Fruit fly (Drosophila melanogaster) whole organism, larva: ENCODE results near the gene CG7352.

ENCODE experiments used
- noc ChIP-seq: fragments of 200-800 bp; sonication (Bioruptor generic); optimal IDR thresholded peaks from 3 replicates; lab custom pipeline; 2019; ENCODE audit warnings: missing biosample characterization, mild to moderate bottlenecking, missing genetic modification characterization, moderate library complexity

CG7352 gene

dm6 chr3R:8324016-8324415 is 23.4 kb upstream of the CG7352 start, which contains the start of gene CG7443:
Gene CG7443 (plus strand): TSS chr3R:8324316.
- no peak for TF ChIP-seq noc (tag; lab: Kevin White, UChicago)

- no peak for TF ChIP-seq noc (tag; lab: Kevin White, UChicago)
Observed at dm6 chr3R:8326884-8327283, 20.5 kb upstream of the CG7352 start.

- TF ChIP-seq noc (tag; lab: Kevin White, UChicago): no peak
Observed at dm6 chr3R:8327967-8328789, 19.2 kb upstream of the CG7352 start.

dm6 chr3R:8329628-8330027 is 17.8 kb upstream of the CG7352 start:
- TF ChIP-seq noc (tag; lab: Kevin White, UChicago): no peak

- TF ChIP-seq noc (tag; lab: Kevin White, UChicago): no peak
Observed at dm6 chr3R:8333768-8334470, 13.5 kb upstream of the CG7352 start, which contains the start of gene Poxm. Gene Poxm (minus strand): TSS chr3R:8333792.

- TF ChIP-seq noc (tag; lab: Kevin White, UChicago): no peak
Observed at dm6 chr3R:8334471-8334783, 13.0 kb upstream of the CG7352 start.

- TF ChIP-seq noc (tag; lab: Kevin White, UChicago): no peak
Observed at dm6 chr3R:8334982-8335381, 12.4 kb upstream of the CG7352 start.

dm6 chr3R:8336012-8336567 is 11.3 kb upstream of the CG7352 start:
- TF ChIP-seq noc (tag; lab: Kevin White, UChicago): no peak

dm6 chr3R:8340675-8341275 is 6.6 kb upstream of the CG7352 start, which contains the start of the genes COX7A and Arl2:
Gene COX7A (minus strand): TSS chr3R:8341043.
Gene Arl2 (plus strand): TSS chr3R:8341100.
- TF ChIP-seq noc (tag; lab: Kevin White, UChicago): peak; percentile 17

dm6 chr3R:8343251-8343744 is 4.1 kb upstream of the CG7352 start, which contains the start of the genes PNKP and COX7AL:
Gene PNKP (minus strand): TSS chr3R:8343516.
Gene COX7AL (plus strand): TSS chr3R:8343669.
- no peak for TF ChIP-seq noc (tag; lab: Kevin White, UChicago)

dm6 chr3R:8344174-8344573 is 3.2 kb upstream of the CG7352 start, which contains the start of gene DppIII:
Gene DppIII (plus strand): TSS chr3R:8344400.
- no peak for TF ChIP-seq noc (tag; lab: Kevin White, UChicago)

- no peak for TF ChIP-seq noc (tag; lab: Kevin White, UChicago)
Observed at dm6 chr3R:8347835-8348234, 456 bp downstream of the CG7352 start.

- no peak for TF ChIP-seq noc (tag; lab: Kevin White, UChicago)
Observed at dm6 chr3R:8349106-8349448, 1.7 kb downstream of the CG7352 start.

dm6 chr3R:8349449-8350115 is 2.2 kb downstream of the CG7352 start, which contains the start of gene Atg13:
Gene Atg13 (plus strand): TSS chr3R:8349815.
- no peak for TF ChIP-seq noc (tag; lab: Kevin White, UChicago)
